Fruit fly (Drosophila melanogaster): ENCODE results near the gene CG13126.
A peak's percentile ranks its signal among the peaks of the same experiment; 100 is the strongest.

DNA sequence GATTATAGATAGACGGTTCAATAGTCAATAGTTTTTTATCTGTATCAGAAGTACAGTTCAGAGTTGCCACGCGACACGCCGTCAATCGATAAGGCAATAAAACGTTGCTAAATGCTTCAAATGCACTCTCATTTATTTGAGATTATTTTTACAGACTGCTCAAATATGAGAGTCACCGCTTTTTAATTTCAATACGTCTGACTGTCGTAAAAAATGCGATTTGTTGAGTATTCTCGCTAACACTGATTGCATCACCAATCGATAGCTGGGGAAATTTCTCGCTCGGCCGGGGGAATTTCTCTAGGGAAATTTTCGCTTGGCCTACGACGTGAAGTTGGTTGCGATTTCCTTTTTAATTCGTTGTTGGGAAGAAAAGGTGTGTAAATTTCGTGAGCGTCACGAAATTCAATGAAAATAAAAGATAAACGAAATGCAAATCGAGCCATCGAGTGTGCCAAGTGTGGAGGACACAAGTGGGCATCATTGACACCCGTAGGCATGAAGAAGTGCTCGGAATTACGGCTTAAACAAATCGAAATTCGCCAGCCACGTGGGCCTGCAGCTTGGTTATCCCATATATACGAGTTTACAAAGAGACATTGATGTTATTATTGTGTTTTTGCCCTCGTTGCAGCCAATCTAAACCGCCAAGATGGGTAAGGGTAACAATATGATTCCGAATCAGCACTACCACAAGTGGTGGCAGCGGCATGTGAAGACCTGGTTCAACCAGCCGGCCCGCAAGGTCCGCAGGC lies 13.2 kb upstream of the CG13126 start, which contains the start of the genes Dref and RpL13:
- TF ChIP-seq CG33017 (tag; optimal IDR thresholded peaks at IDR 0.05) (peak; percentile 91), Crg-1 (GFP tag; optimal IDR thresholded peaks at IDR 0.05) (peak; percentile 89), cic (GFP tag; optimal IDR thresholded peaks at IDR 0.05) (peak; percentile 80), CG1620 (GFP tag; optimal IDR thresholded peaks at IDR 0.05) (peak; percentile 84), CG12768 (GFP tag; optimal IDR thresholded peaks at IDR 0.05) (peak; percentile 94), CG11617 (GFP tag; optimal IDR thresholded peaks at IDR 0.05) (peak; percentile 97), pad (GFP tag; optimal IDR thresholded peaks at IDR 0.05) (peak; percentile 82), CG14711 (tag; optimal IDR thresholded peaks at IDR 0.05) (peak; percentile 99), ovo (GFP tag; optimal IDR thresholded peaks at IDR 0.05) (peak; percentile 92), tj (GFP tag; optimal IDR thresholded peaks at IDR 0.05) (peak; percentile 79)
